Worm (Caenorhabditis elegans) whole organism, late embryonic: ENCODE data around the gene F57G12.2.

Experiments
- C38D4.7 ChIP-seq: fragments of 200-800 bp; sonication (Bioruptor generic); optimal IDR thresholded peaks from 2 replicates; lab custom pipeline; 2018; ENCODE audit warnings: mild to moderate bottlenecking, missing genetic modification characterization, moderate library complexity, missing compliant biosample characterization
- ceh-9 ChIP-seq: sonication (generic microtip); optimal IDR thresholded peaks from 2 replicates; lab custom pipeline; 2016; ENCODE audit warnings: mild to moderate bottlenecking, missing genetic modification characterization, inconsistent platforms, missing compliant biosample characterization
- hlh-15 ChIP-seq: sonication (generic microtip); optimal IDR thresholded peaks from 2 replicates; lab custom pipeline; 2016; ENCODE audit warnings: missing genetic modification characterization, missing compliant biosample characterization
- unc-55 ChIP-seq: sonication (generic microtip); optimal IDR thresholded peaks from 2 replicates; lab custom pipeline; 2017; ENCODE audit warnings: missing biosample characterization, missing genetic modification reagents, missing genetic modification characterization

- TF ChIP-seq C38D4.7 (GFP tag; lab: Kevin White, UChicago) (no peak), hlh-15 (tag; lab: Kevin White, UChicago) (no peak), ceh-9 (tag; lab: Kevin White, UChicago) (no peak), unc-55 (no peak)
Measured at ce11 chrX:12186592-12186991, 26.7 kb upstream of the F57G12.2 start.
